Fruit fly (Drosophila melanogaster): Measurements from ENCODE around the gene NijA.

Gene NijA

DNA sequence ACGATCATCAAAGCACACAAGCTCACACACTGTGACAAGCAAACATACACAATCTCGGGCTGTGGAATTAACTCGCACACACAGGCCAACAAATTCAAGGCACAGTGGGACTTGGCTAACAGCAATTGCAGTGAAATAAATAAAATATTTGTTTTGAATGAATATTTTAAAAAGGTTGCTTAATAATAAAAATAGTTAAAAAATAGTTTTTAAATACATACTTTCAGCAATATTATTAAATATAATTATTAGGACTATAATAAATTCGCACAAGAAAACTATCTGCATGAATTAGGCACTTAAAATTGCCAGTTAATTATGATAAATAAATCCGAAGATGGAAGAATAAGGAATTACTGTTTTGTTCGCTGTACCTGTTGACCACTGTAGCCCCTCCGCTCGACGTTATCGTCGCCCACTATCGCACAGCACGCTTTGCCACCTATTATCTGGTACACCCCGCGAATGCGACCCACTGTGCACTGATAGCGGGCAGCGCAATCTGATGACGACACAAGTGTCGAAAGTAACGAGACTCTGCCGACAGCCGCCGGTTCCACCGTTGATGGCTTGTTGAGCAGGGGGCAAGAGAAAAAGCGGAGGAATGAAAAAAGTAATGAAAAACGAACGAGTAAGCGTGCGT lies 13.8 kb downstream of the NijA start (continued):
- peak; percentile 100 for TF ChIP-seq grau (tag; optimal IDR thresholded peaks at IDR 0.05)
- peak; percentile 91 for TF ChIP-seq dimm (GFP tag; IDR thresholded peaks at IDR 0.05)
- TF ChIP-seq Sin3A (optimal IDR thresholded peaks at IDR 0.05), result no peak
- TF ChIP-seq CG10543 (GFP tag; optimal IDR thresholded peaks at IDR 0.05), result peak; percentile 99
- no peak for TF ChIP-seq gfzf (GFP tag; optimal IDR thresholded peaks at IDR 0.05)
- peak; percentile 97 for TF ChIP-seq Six4 (GFP tag; optimal IDR thresholded peaks at IDR 0.05)
- peak; percentile 71 for TF ChIP-seq CG8089 (GFP tag; optimal IDR thresholded peaks at IDR 0.05)
- TF ChIP-seq bsh (GFP tag; optimal IDR thresholded peaks at IDR 0.05), result peak; percentile 96 to 97
- peak; percentile 97 for TF ChIP-seq CG1602 (GFP tag; optimal IDR thresholded peaks at IDR 0.05)
- no peak for TF ChIP-seq mld (GFP tag; IDR thresholded peaks at IDR 0.05; ENCODE audit: partially characterized antibody)
- TF ChIP-seq CG12942 (GFP tag; optimal IDR thresholded peaks at IDR 0.05), result peak; percentile 97
- TF ChIP-seq Sry-β (GFP tag; optimal IDR thresholded peaks at IDR 0.05), result peak; percentile 61
- peak; percentile 39; the same call in 1 of the 3 replicates for TF ChIP-seq vnd (GFP tag; IDR thresholded peaks at IDR 0.05; ENCODE audit: partially characterized antibody)
- TF ChIP-seq Awh (GFP tag; IDR thresholded peaks at IDR 0.05), result peak; percentile 95
- TF ChIP-seq slou (GFP tag; optimal IDR thresholded peaks at IDR 0.05), result peak; percentile 93
- TF ChIP-seq tx (GFP tag; optimal IDR thresholded peaks at IDR 0.05), result peak; percentile 75
- TF ChIP-seq Pdp1 (GFP tag; optimal IDR thresholded peaks at IDR 0.05), result peak; percentile 69 to 86
- no peak for TF ChIP-seq Tbp (GFP tag; optimal IDR thresholded peaks at IDR 0.05)
- peak; percentile 98 for TF ChIP-seq HHEX (GFP tag; optimal IDR thresholded peaks at IDR 0.05)
- TF ChIP-seq pzg (GFP tag; optimal IDR thresholded peaks at IDR 0.05), result peak; percentile 15
- peak; percentile 99 for TF ChIP-seq CG30403 (GFP tag; optimal IDR thresholded peaks at IDR 0.05)
- TF ChIP-seq Sox102F (GFP tag; optimal IDR thresholded peaks at IDR 0.05), result peak; percentile 98
- TF ChIP-seq ranshi (GFP tag; IDR thresholded peaks at IDR 0.05), result peak; percentile 96
- TF ChIP-seq CG8924 (tag; optimal IDR thresholded peaks at IDR 0.05), result peak; percentile 99
- peak; percentile 98 for TF ChIP-seq fd96Cb (tag; optimal IDR thresholded peaks at IDR 0.05)
- peak; percentile 50 for TF ChIP-seq Myb (GFP tag; optimal IDR thresholded peaks at IDR 0.05)
- TF ChIP-seq CG15696 (tag; optimal IDR thresholded peaks at IDR 0.05), result peak; percentile 92
- peak; percentile 9; the same call in 1 of the 2 replicates for TF ChIP-seq Scr (GFP tag; IDR thresholded peaks at IDR 0.05; ENCODE audit: partially characterized antibody)
- TF ChIP-seq wdn (GFP tag; IDR thresholded peaks at IDR 0.05), result peak; percentile 91
- TF ChIP-seq ssp (GFP tag; IDR thresholded peaks at IDR 0.05), result peak; percentile 90
- peak; percentile 37 for TF ChIP-seq BEAF-32 (GFP tag; optimal IDR thresholded peaks at IDR 0.05)
- peak; percentile 97 for TF ChIP-seq sob (GFP tag; IDR thresholded peaks at IDR 0.05)
- peak; percentile 99 for TF ChIP-seq Fer1 (GFP tag; optimal IDR thresholded peaks at IDR 0.05)
- peak; percentile 97 for TF ChIP-seq fd3F (GFP tag; optimal IDR thresholded peaks at IDR 0.05)
- TF ChIP-seq bcd (GFP tag; optimal IDR thresholded peaks at IDR 0.05), result peak; percentile 99
- TF ChIP-seq gro (GFP tag; optimal IDR thresholded peaks at IDR 0.05), result peak; percentile 37
- TF ChIP-seq schlank (tag; optimal IDR thresholded peaks at IDR 0.05), result peak; percentile 84
- peak; percentile 90 for TF ChIP-seq CG8359 (GFP tag; optimal IDR thresholded peaks at IDR 0.05; ENCODE audit: borderline replicate concordance)
- TF ChIP-seq CG9727 (GFP tag; optimal IDR thresholded peaks at IDR 0.05), result peak; percentile 99
- peak in 1 of 3 experiments; percentile 89 for TF ChIP-seq Stat92E (GFP tag; optimal IDR thresholded peaks at IDR 0.05)
- peak; percentile 99 for TF ChIP-seq Ssrp (tag; optimal IDR thresholded peaks at IDR 0.05)
- TF ChIP-seq CG5180 (GFP tag; optimal IDR thresholded peaks at IDR 0.05), result peak; percentile 94
- peak; percentile 94 for TF ChIP-seq Ets65A (GFP tag)
- peak; percentile 94 for TF ChIP-seq CG11247 (GFP tag; IDR thresholded peaks at IDR 0.05)
- TF ChIP-seq NC2α (GFP tag; optimal IDR thresholded peaks at IDR 0.05), result no peak
- TF ChIP-seq Fer3 (tag; optimal IDR thresholded peaks at IDR 0.05), result peak; percentile 95
- TF ChIP-seq Atf6 (GFP tag; IDR thresholded peaks at IDR 0.05), result peak; percentile 99
- peak; percentile 98 for TF ChIP-seq ind (GFP tag; optimal IDR thresholded peaks at IDR 0.05)
- TF ChIP-seq CG4282 (GFP tag; optimal IDR thresholded peaks at IDR 0.05), result peak; percentile 83
